Fruit fly (Drosophila melanogaster) whole organism, embryonic: Measurements from ENCODE around the gene CG31157.

Experiments
- BEAF-32 ChIP-seq: fragments of 200-800 bp; sonication (Bioruptor generic); optimal IDR thresholded peaks from 3 replicates; lab custom pipeline; 2017; ENCODE audit warnings: missing biosample characterization, missing genetic modification characterization, mild to moderate bottlenecking, moderate library complexity, missing genetic modification reagents
- Bdp1 ChIP-seq: fragments of 200-800 bp; sonication (Bioruptor generic); optimal IDR thresholded peaks from 3 replicates; lab custom pipeline; 2016; ENCODE audit warnings: missing biosample characterization, missing genetic modification characterization
- CG11085 ChIP-seq: fragments of 200-800 bp; sonication (Bioruptor generic); IDR thresholded peaks from 2 replicates; pipeline ENCODE4 v1.3.6; 2022; ENCODE audit warnings: missing biosample characterization, missing genetic modification characterization
- CG11456 ChIP-seq: fragments of 200-800 bp; sonication (Bioruptor generic); IDR thresholded peaks from 3 replicates; pipeline ENCODE4 v1.3.6; 2022; ENCODE audit warnings: missing biosample characterization, missing genetic modification characterization
- CG11560 ChIP-seq: fragments of 200-800 bp; sonication (Bioruptor generic); IDR thresholded peaks from 3 replicates; pipeline ENCODE4 v1.3.6; 2022; ENCODE audit warnings: missing biosample characterization, missing genetic modification characterization
- CG12104 ChIP-seq: fragments of 200-800 bp; sonication (Bioruptor generic); optimal IDR thresholded peaks from 3 replicates; lab custom pipeline; 2016; ENCODE audit warnings: missing biosample characterization, missing genetic modification characterization
- CG12155 ChIP-seq: fragments of 200-800 bp; sonication (Bioruptor generic); optimal IDR thresholded peaks from 3 replicates; lab custom pipeline; 2016; ENCODE audit warnings: missing biosample characterization, missing genetic modification characterization
- CG1233 ChIP-seq: fragments of 200-800 bp; sonication (Bioruptor generic); optimal IDR thresholded peaks from 4 replicates; lab custom pipeline; 2018; ENCODE audit warnings: missing biosample characterization, mild to moderate bottlenecking, missing genetic modification characterization
- CG13123 ChIP-seq: fragments of 200-800 bp; sonication (Bioruptor generic); optimal IDR thresholded peaks from 2 replicates; lab custom pipeline; 2016; ENCODE audit warnings: missing biosample characterization, missing genetic modification characterization
- CG13296 ChIP-seq: fragments of 200-800 bp; sonication (Bioruptor generic); optimal IDR thresholded peaks from 3 replicates; lab custom pipeline; 2018; ENCODE audit warnings: missing biosample characterization, mild to moderate bottlenecking, missing genetic modification characterization
- CG14710 ChIP-seq: fragments of 200-800 bp; sonication (Bioruptor generic); optimal IDR thresholded peaks from 3 replicates; lab custom pipeline; 2019; ENCODE audit warnings: missing biosample characterization, mild to moderate bottlenecking, missing genetic modification characterization, moderate library complexity
- CG17186 ChIP-seq: fragments of 200-800 bp; sonication (Bioruptor generic); optimal IDR thresholded peaks from 3 replicates; lab custom pipeline; 2017; ENCODE audit warnings: missing biosample characterization, missing genetic modification reagents, missing genetic modification characterization
- CG2116 ChIP-seq: fragments of 200-800 bp; sonication (Bioruptor generic); optimal IDR thresholded peaks from 3 replicates; lab custom pipeline; 2018; ENCODE audit warnings: missing biosample characterization, mild to moderate bottlenecking, missing genetic modification characterization
- CG3065 ChIP-seq: fragments of 200-800 bp; sonication (Bioruptor generic); optimal IDR thresholded peaks from 2 replicates; lab custom pipeline; 2016; ENCODE audit warnings: missing biosample characterization, missing genetic modification characterization
- CG3163 ChIP-seq: fragments of 200-800 bp; sonication (Bioruptor generic); optimal IDR thresholded peaks from 3 replicates; lab custom pipeline; 2016; ENCODE audit warnings: missing biosample characterization, missing genetic modification characterization
- CG4730 ChIP-seq: fragments of 200-800 bp; sonication (Bioruptor generic); IDR thresholded peaks from 2 replicates; pipeline ENCODE4 v1.3.6; 2022; ENCODE audit warnings: missing biosample characterization, missing genetic modification characterization
- CG6175 ChIP-seq: fragments of 200-800 bp; sonication (Bioruptor generic); IDR thresholded peaks from 3 replicates; pipeline ENCODE4 v1.3.6; 2022; ENCODE audit warnings: missing biosample characterization, missing genetic modification characterization
- CG7839 ChIP-seq: fragments of 200-800 bp; sonication (Bioruptor generic); optimal IDR thresholded peaks from 3 replicates; lab custom pipeline; 2018; ENCODE audit warnings: missing biosample characterization, mild to moderate bottlenecking, missing genetic modification characterization, moderate library complexity
- CG7928 ChIP-seq: fragments of 200-800 bp; sonication (Bioruptor generic); optimal IDR thresholded peaks from 2 replicates; lab custom pipeline; 2017; ENCODE audit warnings: missing biosample characterization, mild to moderate bottlenecking, missing genetic modification characterization
- Dref ChIP-seq: fragments of 200-800 bp; sonication (Bioruptor generic); IDR thresholded peaks from 2 replicates; pipeline ENCODE4 v1.3.6; 2022; ENCODE audit warnings: missing biosample characterization, missing genetic modification characterization
- E2f2 ChIP-seq: fragments of 200-800 bp; sonication (Bioruptor generic); IDR thresholded peaks from 2 replicates; pipeline ENCODE4 v1.3.6; 2022; ENCODE audit warnings: missing biosample characterization, missing genetic modification characterization
- ERR ChIP-seq: fragments of 200-800 bp; sonication (Bioruptor generic); optimal IDR thresholded peaks from 2 replicates; lab custom pipeline; 2016; ENCODE audit warnings: missing biosample characterization, missing genetic modification characterization
- GATAe ChIP-seq: fragments of 200-800 bp; sonication (Bioruptor generic); conservative IDR thresholded peaks from 2 replicates; pipeline ENCODE4 v1.3.6; 2022; ENCODE audit warnings: missing biosample characterization, missing genetic modification characterization
- Hand ChIP-seq: fragments of 200-800 bp; sonication (Bioruptor generic); optimal IDR thresholded peaks from 2 replicates; lab custom pipeline; 2017; ENCODE audit warnings: mild to moderate bottlenecking, missing biosample characterization, missing genetic modification reagents, missing genetic modification characterization
- HmgD ChIP-seq: fragments of 200-800 bp; sonication (Bioruptor generic); optimal IDR thresholded peaks from 3 replicates; lab custom pipeline; 2016; ENCODE audit warnings: missing biosample characterization, missing genetic modification characterization
- Hsf ChIP-seq: fragments of 200-800 bp; sonication (Bioruptor generic); optimal IDR thresholded peaks from 3 replicates; lab custom pipeline; 2016; ENCODE audit warnings: missing biosample characterization, missing genetic modification characterization
- Opbp ChIP-seq: fragments of 200-800 bp; sonication (Bioruptor generic); IDR thresholded peaks from 3 replicates; pipeline ENCODE4 v1.3.6; 2022; ENCODE audit warnings: missing biosample characterization, missing genetic modification characterization; ENCODE audit not compliant: partially characterized antibody
- Sin3A ChIP-seq: fragments of >200 bp; optimal IDR thresholded peaks from 2 replicates; lab custom pipeline; 2018
- Sox100B ChIP-seq: fragments of 200-800 bp; sonication (Bioruptor generic); optimal IDR thresholded peaks from 3 replicates; lab custom pipeline; 2018; ENCODE audit warnings: missing biosample characterization, mild to moderate bottlenecking, missing genetic modification characterization
- Sox102F ChIP-seq: fragments of 200-800 bp; sonication (Bioruptor generic); optimal IDR thresholded peaks from 2 replicates; lab custom pipeline; 2018; ENCODE audit warnings: missing biosample characterization, mild to moderate bottlenecking, missing genetic modification characterization, moderate library complexity
- Stat92E ChIP-seq, 3 experiments: fragments of >200 bp in 2 of 3; fragments of 200-800 bp in 1 of 3; sonication (Bioruptor generic) in 1 of 3; optimal IDR thresholded peaks; 2 replicates each; lab custom pipeline; 2017 to 2019; ENCODE audit warnings: missing biosample characterization in 3 of 3, missing genetic modification characterization in 3 of 3, mild to moderate bottlenecking in 1 of 3, moderate library complexity in 1 of 3
- Vsx1 ChIP-seq: fragments of 200-800 bp; sonication (Bioruptor generic); optimal IDR thresholded peaks from 2 replicates; lab custom pipeline; 2017; ENCODE audit warnings: missing biosample characterization, mild to moderate bottlenecking, missing genetic modification characterization, missing genetic modification reagents
- ab ChIP-seq: fragments of 200-800 bp; sonication (Bioruptor generic); optimal IDR thresholded peaks from 2 replicates; lab custom pipeline; 2016; ENCODE audit warnings: missing biosample characterization, missing genetic modification characterization
- abd-A ChIP-seq: fragments of 200-800 bp; sonication (Bioruptor generic); optimal IDR thresholded peaks from 3 replicates; lab custom pipeline; 2019; ENCODE audit warnings: missing biosample characterization, mild to moderate bottlenecking, missing genetic modification characterization, moderate library complexity
- bbx ChIP-seq: fragments of 200-800 bp; sonication (Bioruptor generic); IDR thresholded peaks from 2 replicates; pipeline ENCODE4 v1.3.6; 2022; ENCODE audit warnings: missing biosample characterization, missing genetic modification characterization; ENCODE audit not compliant: partially characterized antibody
- bowl ChIP-seq: fragments of 200-800 bp; sonication (Bioruptor generic); IDR thresholded peaks from 2 replicates; pipeline ENCODE4 v1.3.6; 2022; ENCODE audit warnings: missing biosample characterization, missing genetic modification characterization
- ems ChIP-seq: fragments of 200-800 bp; sonication (Bioruptor generic); optimal IDR thresholded peaks from 3 replicates; lab custom pipeline; 2016; ENCODE audit warnings: missing biosample characterization, missing genetic modification characterization
- exex ChIP-seq: fragments of 200-800 bp; sonication (Bioruptor generic); optimal IDR thresholded peaks from 4 replicates; lab custom pipeline; 2018; ENCODE audit warnings: missing biosample characterization, mild to moderate bottlenecking, missing genetic modification characterization, moderate library complexity
- hb ChIP-seq: fragments of 200-800 bp; sonication (Bioruptor generic); IDR thresholded peaks from 3 replicates; pipeline ENCODE4 v1.3.6; 2022; ENCODE audit warnings: missing biosample characterization, missing genetic modification characterization; ENCODE audit not compliant: partially characterized antibody
- hkb ChIP-seq, 2 experiments: fragments of 200-800 bp in 1 of 2; fragments of >200 bp in 1 of 2; sonication (Bioruptor generic) in 1 of 2; IDR thresholded peaks in 1 of 2; optimal IDR thresholded peaks in 1 of 2; 2 replicates each; pipeline versions ENCODE4 v1.3.6 to Lab custom; 2017 to 2022; ENCODE audit warnings: missing biosample characterization in 1 of 2, missing genetic modification characterization in 1 of 2
- hth ChIP-seq: fragments of >200 bp; optimal IDR thresholded peaks from 2 replicates; lab custom pipeline; 2017; ENCODE audit warnings: inconsistent platforms
- knrl ChIP-seq: fragments of 200-800 bp; sonication (Bioruptor generic); IDR thresholded peaks from 3 replicates; pipeline ENCODE4 v1.3.6; 2022; ENCODE audit warnings: missing biosample characterization, missing genetic modification characterization; ENCODE audit not compliant: partially characterized antibody
- mirr ChIP-seq: fragments of 200-800 bp; sonication (Bioruptor generic); optimal IDR thresholded peaks from 3 replicates; lab custom pipeline; 2018; ENCODE audit warnings: missing biosample characterization, mild to moderate bottlenecking, missing genetic modification characterization
- nmo ChIP-seq: fragments of 200-800 bp; sonication (Bioruptor generic); optimal IDR thresholded peaks from 2 replicates; lab custom pipeline; 2018; ENCODE audit warnings: missing biosample characterization, mild to moderate bottlenecking, missing genetic modification characterization, moderate library complexity
- row ChIP-seq: fragments of 200-800 bp; sonication (Bioruptor generic); IDR thresholded peaks from 3 replicates; pipeline ENCODE4 v1.3.6; 2022; ENCODE audit warnings: missing biosample characterization, missing genetic modification characterization
- seq ChIP-seq: fragments of 200-800 bp; sonication (Bioruptor generic); IDR thresholded peaks from 2 replicates; pipeline ENCODE4 v1.3.6; 2022; ENCODE audit warnings: missing biosample characterization, missing genetic modification characterization
- sna ChIP-seq: fragments of 200-800 bp; sonication (Bioruptor generic); IDR thresholded peaks from 2 replicates; pipeline ENCODE4 v1.3.6; 2022; ENCODE audit warnings: missing biosample characterization, missing genetic modification characterization; ENCODE audit not compliant: partially characterized antibody
- tll ChIP-seq, 2 experiments: fragments of 200-800 bp in 1 of 2; fragments of >200 bp in 1 of 2; sonication (Bioruptor generic) in 1 of 2; optimal IDR thresholded peaks; 2 replicates each; lab custom pipeline; 2017 to 2019; ENCODE audit warnings: missing biosample characterization in 2 of 2, missing genetic modification characterization in 2 of 2, mild to moderate bottlenecking in 1 of 2, moderate library complexity in 1 of 2
- wek ChIP-seq: fragments of 200-800 bp; sonication (Bioruptor generic); optimal IDR thresholded peaks from 3 replicates; lab custom pipeline; 2018; ENCODE audit warnings: missing biosample characterization, mild to moderate bottlenecking, missing genetic modification characterization, moderate library complexity

CG31157 gene

DNA sequence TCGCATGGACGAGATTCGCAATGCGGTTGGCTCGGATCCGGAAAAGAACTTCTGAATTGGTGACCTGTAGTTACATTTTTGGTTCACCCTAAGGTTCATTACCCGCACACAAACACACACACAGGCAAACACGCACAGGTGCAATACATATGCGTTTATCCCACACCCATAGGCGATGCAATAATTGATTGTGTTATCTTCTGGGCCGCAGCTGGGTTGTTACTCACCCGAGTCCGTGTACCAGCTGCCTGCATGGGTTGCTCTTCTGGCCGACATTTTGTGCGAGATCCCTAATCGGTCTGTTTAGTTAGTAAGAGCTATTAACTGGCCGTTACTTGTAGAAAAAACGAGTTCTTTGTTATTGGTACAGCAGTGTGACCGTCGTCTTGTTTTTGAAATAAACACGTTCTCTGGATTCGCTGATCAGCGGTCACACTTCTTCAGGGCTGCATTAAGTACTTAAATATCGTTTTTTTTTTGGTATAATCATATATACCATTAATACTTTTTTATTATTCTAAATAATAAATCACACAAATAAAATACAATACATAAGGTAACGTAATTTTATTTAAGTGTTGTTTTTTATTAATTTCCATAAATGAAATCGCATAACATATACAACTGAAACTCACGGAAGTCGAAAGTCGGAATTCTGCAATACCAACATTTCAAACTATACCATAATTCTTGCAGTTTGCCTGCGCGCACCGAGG is 36.5 kb upstream of the CG31157 start, which contains the start of gene CG8031 (continued):
- TF ChIP-seq CG17186 (GFP tag; lab: Kevin White, UChicago) (peak; percentile 52), BEAF-32 (GFP tag; lab: Kevin White, UChicago) (peak; percentile 60), hb (GFP tag; lab: Robert Waterston, UW) (no peak), GATAe (GFP tag; lab: Robert Waterston, UW) (no peak), CG13123 (GFP tag; lab: Kevin White, UChicago) (no peak), bowl (no peak), CG6175 (GFP tag; lab: Robert Waterston, UW) (no peak), CG11456 (GFP tag; lab: Robert Waterston, UW) (no peak), Dref (GFP tag; lab: Robert Waterston, UW) (no peak), seq (GFP tag; lab: Robert Waterston, UW) (0 out of 2 replicates have a peak, but pooled peaks have one; percentile 9), bbx (GFP tag; lab: Robert Waterston, UW) (peak; percentile 32; the same call in 1 of the 2 replicates), CG12155 (no peak), CG14710 (tag; lab: Kevin White, UChicago) (peak; percentile 83), Sox100B (GFP tag; lab: Kevin White, UChicago) (no peak), CG7839 (tag; lab: Kevin White, UChicago) (no peak), Sox102F (no peak), Opbp (no peak), E2f2 (GFP tag; lab: Robert Waterston, UW) (0 out of 2 replicates have a peak, but pooled peaks have one; percentile 8), exex (no peak), CG11560 (tag; lab: Robert Waterston, UW) (no peak), ab (GFP tag; lab: Kevin White, UChicago) (no peak), HmgD (GFP tag; lab: Kevin White, UChicago) (no peak), ERR (GFP tag; lab: Kevin White, UChicago) (no peak), ems (no peak), CG7928 (GFP tag; lab: Kevin White, UChicago) (peak; percentile 90), knrl (GFP tag; lab: Robert Waterston, UW) (no peak), sna (peak; percentile 55; the same call in 1 of the 2 replicates), Stat92E (GFP tag; optimal IDR thresholded peaks at IDR 0.05; lab: Kevin White, UChicago) (no peak), Hand (GFP tag; lab: Kevin White, UChicago) (no peak), abd-A (tag; lab: Kevin White, UChicago) (no peak), CG12104 (GFP tag; lab: Kevin White, UChicago) (peak; percentile 14), hth (lab: Kevin White, UChicago) (no peak), hkb (optimal IDR thresholded peaks at IDR 0.05; lab: Kevin White, UChicago) (peak; percentile 24), hkb (GFP tag; IDR thresholded peaks at IDR 0.05; lab: Robert Waterston, UW) (peak; percentile 29), CG3163 (no peak), wek (GFP tag; lab: Kevin White, UChicago) (no peak), mirr (GFP tag; lab: Kevin White, UChicago) (no peak), Vsx1 (no peak), row (peak; percentile 38; the same call in 1 of the 3 replicates), nmo (GFP tag; lab: Kevin White, UChicago) (peak; percentile 68), CG1233 (no peak), Sin3A (peak; percentile 91), tll (GFP tag; optimal IDR thresholded peaks at IDR 0.05; lab: Kevin White, UChicago) (peak in 1 of 2 experiments; percentile 5), CG11085 (GFP tag; lab: Robert Waterston, UW) (no peak), CG3065 (GFP tag; lab: Kevin White, UChicago) (no peak), Bdp1 (GFP tag; lab: Kevin White, UChicago) (no peak), Hsf (GFP tag; lab: Kevin White, UChicago) (no peak), CG4730 (GFP tag; lab: Robert Waterston, UW) (no peak), CG2116 (GFP tag; lab: Kevin White, UChicago) (peak; percentile 70), CG13296 (GFP tag; lab: Kevin White, UChicago) (no peak)
